Worm (Caenorhabditis elegans): Measurements from ENCODE around the gene F57G4.1.

ce11 chrV:17580017-17580416 lies 43.3 kb upstream of the F57G4.1 start:
- TF ChIP-seq elt-3 (tag; optimal IDR thresholded peaks at IDR 0.05) (no peak), elt-1 (tag; optimal IDR thresholded peaks at IDR 0.05; ENCODE audit: borderline replicate concordance, insufficient read depth) (no peak), unc-62 (GFP tag; optimal IDR thresholded peaks at IDR 0.05) (no peak), sptf-1 (tag; optimal IDR thresholded peaks at IDR 0.05) (no peak), unc-39 (tag; optimal IDR thresholded peaks at IDR 0.05) (no peak), blmp-1 (tag; optimal IDR thresholded peaks at IDR 0.05) (no peak), pha-4 (tag; optimal IDR thresholded peaks at IDR 0.05) (no peak), lsy-2 (tag; optimal IDR thresholded peaks at IDR 0.05) (no peak), sem-2 (GFP tag; optimal IDR thresholded peaks at IDR 0.05) (no peak), ztf-11 (tag; optimal IDR thresholded peaks at IDR 0.05) (no peak), ceh-43 (GFP tag; optimal IDR thresholded peaks at IDR 0.05) (no peak), snpc-4 (tag; optimal IDR thresholded peaks at IDR 0.05) (no peak), drap-1 (GFP tag; optimal IDR thresholded peaks at IDR 0.05) (no peak), ham-2 (GFP tag; optimal IDR thresholded peaks at IDR 0.05) (no peak)
